Fruit fly (Drosophila melanogaster) whole organism, embryonic: ENCODE results near the gene hng2.

Experiments used
- Adf1 ChIP-seq: fragments of 200-800 bp; sonication (Bioruptor generic); IDR thresholded peaks from 2 replicates; pipeline ENCODE4 v1.3.6; 2022; ENCODE audit warnings: missing biosample characterization, missing genetic modification characterization
- Atf-2 ChIP-seq: fragments of 200-800 bp; sonication (Bioruptor generic); optimal IDR thresholded peaks from 2 replicates; lab custom pipeline; 2016; ENCODE audit warnings: missing biosample characterization, missing genetic modification characterization
- CG10543 ChIP-seq: fragments of 200-800 bp; sonication (Bioruptor generic); optimal IDR thresholded peaks from 3 replicates; lab custom pipeline; 2017; ENCODE audit warnings: missing biosample characterization, mild to moderate bottlenecking, missing genetic modification characterization, moderate library complexity
- CG11504 ChIP-seq: fragments of 200-800 bp; sonication (Bioruptor generic); optimal IDR thresholded peaks from 3 replicates; lab custom pipeline; 2019; ENCODE audit warnings: missing biosample characterization, mild to moderate bottlenecking, missing genetic modification characterization, moderate library complexity
- CG12155 ChIP-seq: fragments of 200-800 bp; sonication (Bioruptor generic); optimal IDR thresholded peaks from 3 replicates; lab custom pipeline; 2016; ENCODE audit warnings: missing biosample characterization, missing genetic modification characterization
- CG12391 ChIP-seq: fragments of 200-800 bp; sonication (Bioruptor generic); optimal IDR thresholded peaks from 3 replicates; lab custom pipeline; 2018; ENCODE audit warnings: missing biosample characterization, mild to moderate bottlenecking, missing genetic modification characterization, moderate library complexity
- CG12942 ChIP-seq: fragments of 200-800 bp; sonication (Bioruptor generic); optimal IDR thresholded peaks from 3 replicates; lab custom pipeline; 2016; ENCODE audit warnings: missing biosample characterization, missing genetic modification characterization
- CG14050 ChIP-seq: fragments of 200-800 bp; sonication (Bioruptor generic); IDR thresholded peaks from 3 replicates; pipeline ENCODE4 v1.3.6; 2022; ENCODE audit warnings: missing biosample characterization, missing genetic modification characterization
- CG15479 ChIP-seq: fragments of 200-800 bp; sonication (Bioruptor generic); optimal IDR thresholded peaks from 3 replicates; lab custom pipeline; 2019; ENCODE audit warnings: missing biosample characterization, mild to moderate bottlenecking, missing genetic modification characterization, moderate library complexity
- CG17829 ChIP-seq: fragments of 200-800 bp; optimal IDR thresholded peaks from 2 replicates; lab custom pipeline; 2019; ENCODE audit warnings: missing biosample characterization, mild to moderate bottlenecking, missing genetic modification characterization, moderate library complexity
- CG34224 ChIP-seq: fragments of 200-800 bp; sonication (Bioruptor generic); IDR thresholded peaks from 3 replicates; pipeline ENCODE4 v1.3.6; 2022; ENCODE audit warnings: missing biosample characterization, missing genetic modification characterization; ENCODE audit not compliant: partially characterized antibody
- CG4328 ChIP-seq: fragments of 200-800 bp; sonication (Bioruptor generic); optimal IDR thresholded peaks from 3 replicates; lab custom pipeline; 2017; ENCODE audit warnings: missing biosample characterization, missing genetic modification reagents, missing genetic modification characterization
- CG4617 ChIP-seq: fragments of 200-800 bp; sonication (Bioruptor generic); optimal IDR thresholded peaks from 3 replicates; lab custom pipeline; 2016; ENCODE audit warnings: missing biosample characterization, missing genetic modification characterization, borderline replicate concordance
- CG6254 ChIP-seq: fragments of 200-800 bp; sonication (Bioruptor generic); optimal IDR thresholded peaks from 3 replicates; lab custom pipeline; 2017; ENCODE audit warnings: mild to moderate bottlenecking, missing biosample characterization, missing genetic modification reagents, missing genetic modification characterization
- CG7372 ChIP-seq: fragments of 200-800 bp; sonication (Bioruptor generic); IDR thresholded peaks from 2 replicates; pipeline ENCODE4 v1.3.6; 2022; ENCODE audit warnings: missing biosample characterization, missing genetic modification characterization
- CG8089 ChIP-seq: fragments of 200-800 bp; sonication (Bioruptor generic); optimal IDR thresholded peaks from 3 replicates; lab custom pipeline; 2016; ENCODE audit warnings: missing biosample characterization, missing genetic modification characterization
- CG9817 ChIP-seq: fragments of 200-800 bp; sonication (Bioruptor generic); optimal IDR thresholded peaks from 2 replicates; lab custom pipeline; 2018; ENCODE audit warnings: missing biosample characterization, mild to moderate bottlenecking, missing genetic modification characterization, moderate library complexity
- Doc2 ChIP-seq: fragments of 200-800 bp; sonication (Bioruptor generic); IDR thresholded peaks from 2 replicates; pipeline ENCODE4 v1.3.6; 2022; ENCODE audit warnings: missing biosample characterization, missing genetic modification characterization
- HHEX ChIP-seq: fragments of 200-800 bp; sonication (Bioruptor generic); optimal IDR thresholded peaks from 3 replicates; lab custom pipeline; 2017; ENCODE audit warnings: missing biosample characterization, mild to moderate bottlenecking, missing genetic modification characterization, missing genetic modification reagents
- HLH3B ChIP-seq: fragments of 200-800 bp; sonication (Bioruptor generic); IDR thresholded peaks from 2 replicates; pipeline ENCODE4 v1.3.6; 2022; ENCODE audit warnings: missing biosample characterization, missing genetic modification characterization
- HmgZ ChIP-seq: fragments of 200-800 bp; sonication (Bioruptor generic); optimal IDR thresholded peaks from 2 replicates; lab custom pipeline; 2018; ENCODE audit warnings: missing biosample characterization, mild to moderate bottlenecking, missing genetic modification characterization
- Hr39 ChIP-seq: fragments of >200 bp; optimal IDR thresholded peaks from 2 replicates; lab custom pipeline; 2017
- NK7.1 ChIP-seq: fragments of 200-800 bp; sonication (Bioruptor generic); optimal IDR thresholded peaks from 3 replicates; lab custom pipeline; 2016; ENCODE audit warnings: missing biosample characterization, missing genetic modification characterization
- Nf-YC ChIP-seq: fragments of 200-800 bp; optimal IDR thresholded peaks from 3 replicates; lab custom pipeline; 2019; ENCODE audit warnings: missing biosample characterization, mild to moderate bottlenecking, missing genetic modification characterization, moderate library complexity
- Oli ChIP-seq: fragments of 200-800 bp; sonication (Bioruptor generic); optimal IDR thresholded peaks from 2 replicates; lab custom pipeline; 2018; ENCODE audit warnings: missing biosample characterization, mild to moderate bottlenecking, missing genetic modification characterization, moderate library complexity
- Rx ChIP-seq: fragments of 200-800 bp; sonication (Bioruptor generic); IDR thresholded peaks from 2 replicates; pipeline ENCODE4 v1.3.6; 2022; ENCODE audit warnings: missing biosample characterization, missing genetic modification characterization
- Sox102F ChIP-seq: fragments of 200-800 bp; sonication (Bioruptor generic); optimal IDR thresholded peaks from 2 replicates; lab custom pipeline; 2018; ENCODE audit warnings: missing biosample characterization, mild to moderate bottlenecking, missing genetic modification characterization, moderate library complexity
- TFAM ChIP-seq: fragments of 200-800 bp; sonication (Bioruptor generic); optimal IDR thresholded peaks from 2 replicates; lab custom pipeline; 2017; ENCODE audit warnings: missing biosample characterization, missing genetic modification characterization, inconsistent platforms
- Usf ChIP-seq: fragments of 200-800 bp; sonication (Bioruptor generic); optimal IDR thresholded peaks from 2 replicates; lab custom pipeline; 2017; ENCODE audit warnings: missing genotype, missing biosample characterization, missing genetic modification characterization
- ara ChIP-seq: fragments of 200-800 bp; sonication (Bioruptor generic); IDR thresholded peaks from 2 replicates; pipeline ENCODE4 v1.3.6; 2022; ENCODE audit warnings: missing biosample characterization, missing genetic modification characterization
- cas ChIP-seq: fragments of 200-800 bp; sonication (Bioruptor generic); IDR thresholded peaks from 2 replicates; pipeline ENCODE4 v1.3.6; 2022; ENCODE audit warnings: missing biosample characterization, missing genetic modification characterization
- caup ChIP-seq: fragments of 200-800 bp; sonication (Bioruptor generic); optimal IDR thresholded peaks from 3 replicates; lab custom pipeline; 2017; ENCODE audit warnings: missing biosample characterization, mild to moderate bottlenecking, missing genetic modification characterization, moderate library complexity; ENCODE audit not compliant: severe bottlenecking
- corto ChIP-seq: fragments of 200-800 bp; sonication (Bioruptor generic); optimal IDR thresholded peaks from 2 replicates; lab custom pipeline; 2016; ENCODE audit warnings: missing biosample characterization, mild to moderate bottlenecking, missing genetic modification characterization, moderate library complexity
- dan ChIP-seq: fragments of 200-800 bp; sonication (Bioruptor generic); IDR thresholded peaks from 2 replicates; pipeline ENCODE4 v1.3.6; 2022; ENCODE audit warnings: missing biosample characterization, missing genetic modification characterization
- dpn ChIP-seq, 2 experiments: fragments of 200-800 bp; sonication (Bioruptor generic); optimal IDR thresholded peaks; 3 replicates each; lab custom pipeline; 2016; ENCODE audit warnings: missing biosample characterization in 2 of 2, missing genetic modification characterization in 2 of 2
- en ChIP-seq: fragments of 200-800 bp; sonication (Bioruptor generic); optimal IDR thresholded peaks from 2 replicates; lab custom pipeline; 2016; ENCODE audit warnings: missing biosample characterization, missing genetic modification characterization
- exex ChIP-seq: fragments of 200-800 bp; sonication (Bioruptor generic); optimal IDR thresholded peaks from 4 replicates; lab custom pipeline; 2018; ENCODE audit warnings: missing biosample characterization, mild to moderate bottlenecking, missing genetic modification characterization, moderate library complexity
- gcm ChIP-seq: fragments of 200-800 bp; sonication (Bioruptor generic); optimal IDR thresholded peaks from 2 replicates; lab custom pipeline; 2019; ENCODE audit warnings: missing biosample characterization, mild to moderate bottlenecking, missing genetic modification characterization, moderate library complexity
- gsb ChIP-seq: fragments of 200-800 bp; sonication (Bioruptor generic); IDR thresholded peaks from 2 replicates; pipeline ENCODE4 v1.3.6; 2022; ENCODE audit warnings: missing biosample characterization, missing genetic modification characterization
- ham ChIP-seq: fragments of 200-800 bp; sonication (Bioruptor generic); IDR thresholded peaks from 2 replicates; pipeline ENCODE4 v1.3.6; 2022; ENCODE audit warnings: missing biosample characterization, missing genetic modification characterization
- jumu ChIP-seq: fragments of 200-800 bp; sonication (Bioruptor generic); optimal IDR thresholded peaks from 3 replicates; lab custom pipeline; 2016; ENCODE audit warnings: missing biosample characterization, missing genetic modification characterization
- maf-S ChIP-seq: fragments of 200-800 bp; sonication (Bioruptor generic); optimal IDR thresholded peaks from 2 replicates; lab custom pipeline; 2016; ENCODE audit warnings: missing biosample characterization, missing genetic modification characterization
- nom ChIP-seq: fragments of 200-800 bp; sonication (Bioruptor generic); optimal IDR thresholded peaks from 2 replicates; lab custom pipeline; 2017; ENCODE audit warnings: missing biosample characterization, missing genetic modification characterization, mild to moderate bottlenecking, moderate library complexity, missing genetic modification reagents
- prd ChIP-seq, 3 experiments: fragments of >200 bp in 2 of 3; fragments of 200-800 bp in 1 of 3; sonication (Bioruptor generic) in 1 of 3; optimal IDR thresholded peaks in 2 of 3; IDR thresholded peaks in 1 of 3; 2 replicates in 2 of 3; 3 replicates in 1 of 3; pipeline versions ENCODE4 v1.3.6 to Lab custom; 2017 to 2022; ENCODE audit warnings: missing biosample characterization in 1 of 3, missing genetic modification characterization in 1 of 3
- slou ChIP-seq: fragments of 200-800 bp; sonication (Bioruptor generic); optimal IDR thresholded peaks from 3 replicates; lab custom pipeline; 2016; ENCODE audit warnings: missing biosample characterization, missing genetic modification characterization
- sob ChIP-seq: fragments of 200-800 bp; sonication (Bioruptor generic); IDR thresholded peaks from 2 replicates; pipeline ENCODE4 v1.3.6; 2022; ENCODE audit warnings: missing biosample characterization, missing genetic modification characterization
- sqz ChIP-seq: fragments of 200-800 bp; sonication (Bioruptor generic); optimal IDR thresholded peaks from 3 replicates; lab custom pipeline; 2018; ENCODE audit warnings: missing biosample characterization, mild to moderate bottlenecking, missing genetic modification characterization
- wdn ChIP-seq: fragments of 200-800 bp; sonication (Bioruptor generic); IDR thresholded peaks from 2 replicates; pipeline ENCODE4 v1.3.6; 2022; ENCODE audit warnings: missing biosample characterization, missing genetic modification characterization
- zfh2 ChIP-seq: fragments of 200-800 bp; sonication (Bioruptor generic); optimal IDR thresholded peaks from 2 replicates; lab custom pipeline; 2016; ENCODE audit warnings: missing biosample characterization, missing genetic modification characterization

The hng2 gene

DNA sequence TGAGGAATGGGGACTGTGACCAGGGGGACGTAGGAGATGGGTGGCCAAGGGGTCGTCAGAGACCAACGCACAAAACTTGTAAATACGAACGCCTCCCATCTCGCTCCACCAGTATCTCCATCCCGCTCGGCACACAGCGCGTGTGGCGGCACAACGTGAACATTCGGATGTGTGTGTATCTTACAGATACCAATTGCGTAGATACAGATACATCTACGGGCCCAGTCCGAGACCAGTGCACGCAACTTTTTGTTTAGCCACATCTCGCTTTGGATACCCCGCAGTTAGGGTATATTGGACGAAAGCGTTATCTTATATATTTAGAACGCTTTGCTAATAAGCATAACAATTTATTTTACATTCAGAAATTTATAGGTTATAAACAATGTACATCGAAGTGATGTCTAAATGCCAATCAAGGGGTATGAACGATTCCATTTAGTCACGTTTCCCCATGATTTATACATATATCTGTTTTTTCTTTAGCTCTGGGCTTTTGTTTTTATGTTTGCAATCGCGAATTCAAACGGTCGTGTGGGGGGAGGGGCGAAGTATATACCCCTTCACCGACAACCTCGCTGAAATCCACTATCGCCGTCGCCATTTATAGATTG is 5.3 kb downstream of the hng2 start (continued):
- TF ChIP-seq nom (GFP tag; lab: Kevin White, UChicago) (peak; percentile 97), ara (GFP tag; lab: Robert Waterston, UW) (peak; percentile 98), Usf (peak; percentile 98), CG17829 (peak; percentile 99), Hr39 (no peak), gsb (GFP tag; lab: Robert Waterston, UW) (peak; percentile 98), CG8089 (peak; percentile 98), slou (GFP tag; lab: Kevin White, UChicago) (peak; percentile 92), CG12391 (peak; percentile 99), NK7.1 (GFP tag; lab: Kevin White, UChicago) (peak; percentile 99), Oli (tag; lab: Kevin White, UChicago) (peak; percentile 99), caup (GFP tag; lab: Kevin White, UChicago) (peak; percentile 99), sqz (GFP tag; lab: Kevin White, UChicago) (peak; percentile 97), jumu (GFP tag; lab: Kevin White, UChicago) (peak; percentile 98), dan (GFP tag; lab: Robert Waterston, UW) (no peak), dpn (GFP tag; optimal IDR thresholded peaks at IDR 0.05; lab: Kevin White, UChicago) (peak; percentile 99), ham (GFP tag; lab: Robert Waterston, UW) (peak; percentile 97), Rx (GFP tag; lab: Robert Waterston, UW) (peak; percentile 98), CG14050 (peak; percentile 99), gcm (GFP tag; lab: Kevin White, UChicago) (peak; percentile 98), HLH3B (GFP tag; lab: Robert Waterston, UW) (peak; percentile 99), CG4328 (peak; percentile 96), corto (GFP tag; lab: Kevin White, UChicago) (peak; percentile 97), CG9817 (tag; lab: Kevin White, UChicago) (peak; percentile 99), wdn (GFP tag; lab: Robert Waterston, UW) (peak; percentile 99), Adf1 (GFP tag; lab: Robert Waterston, UW) (peak; percentile 91), Sox102F (peak; percentile 99), HmgZ (tag; lab: Kevin White, UChicago) (peak; percentile 99), sob (GFP tag; lab: Robert Waterston, UW) (peak; percentile 99), cas (GFP tag; lab: Robert Waterston, UW) (peak; percentile 97), Nf-YC (tag; lab: Kevin White, UChicago) (peak; percentile 88), CG11504 (tag; lab: Kevin White, UChicago) (peak; percentile 99), maf-S (GFP tag; lab: Kevin White, UChicago) (peak; percentile 99), exex (tag; lab: Kevin White, UChicago) (peak; percentile 94), TFAM (GFP tag; lab: Kevin White, UChicago) (peak; percentile 93), CG34224 (GFP tag; lab: Robert Waterston, UW) (no peak; the same call in 2 of the 3 replicates), CG10543 (GFP tag; lab: Kevin White, UChicago) (peak; percentile 99), CG12942 (GFP tag; lab: Kevin White, UChicago) (peak; percentile 98), Atf-2 (GFP tag; lab: Kevin White, UChicago) (peak; percentile 99), CG4617 (peak; percentile 99), CG15479 (GFP tag; lab: Kevin White, UChicago) (peak; percentile 51), HHEX (peak; percentile 99), zfh2 (GFP tag; lab: Kevin White, UChicago) (peak; percentile 99), CG6254 (peak; percentile 93), CG12155 (GFP tag; lab: Kevin White, UChicago) (peak; percentile 98), prd (optimal IDR thresholded peaks at IDR 0.05; lab: Kevin White, UChicago) (no peak), prd (GFP tag; IDR thresholded peaks at IDR 0.05; lab: Robert Waterston, UW) (peak; percentile 99), en (GFP tag; lab: Kevin White, UChicago) (peak; percentile 97), CG7372 (GFP tag; lab: Robert Waterston, UW) (peak; percentile 99), Doc2 (no peak; the same call in none of the 2 replicates)
